Worm (Caenorhabditis elegans) whole organism, L4 larva: ENCODE measurements around the gene C06H5.6.

Experiments used
- ama-1 ChIP-seq: fragments of 150-350 bp; optimal IDR thresholded peaks from 2 replicates; lab custom pipeline; 2014; ENCODE audit warnings: inconsistent platforms, mixed read lengths
- ceh-62 ChIP-seq: sonication (generic microtip); optimal IDR thresholded peaks from 2 replicates; lab custom pipeline; 2017; ENCODE audit warnings: missing biosample characterization, missing genetic modification characterization
- duxl-1 ChIP-seq: sonication (generic microtip); optimal IDR thresholded peaks from 2 replicates; lab custom pipeline; 2016; ENCODE audit warnings: mild to moderate bottlenecking, missing genetic modification characterization, moderate library complexity, missing compliant biosample characterization; ENCODE audit not compliant: poor library complexity
- lim-7 ChIP-seq: fragments of 200-800 bp; sonication (Bioruptor generic); IDR thresholded peaks from 2 replicates; pipeline ENCODE4 v1.3.6; 2022; ENCODE audit warnings: missing genetic modification characterization, missing compliant biosample characterization
- lin-15B ChIP-seq: fragments of 150-350 bp; sonication (generic microtip); optimal IDR thresholded peaks from 3 replicates; lab custom pipeline; 2014; ENCODE audit warnings: missing biosample characterization, missing genetic modification characterization
- nhr-102 ChIP-seq: sonication (generic microtip); optimal IDR thresholded peaks from 2 replicates; lab custom pipeline; 2016; ENCODE audit warnings: mild to moderate bottlenecking, missing genetic modification characterization, moderate library complexity, missing compliant biosample characterization
- nhr-237 ChIP-seq: sonication (generic microtip); optimal IDR thresholded peaks from 2 replicates; lab custom pipeline; 2017; ENCODE audit warnings: missing biosample characterization, missing genetic modification characterization
- nhr-28 ChIP-seq: fragments of 150-350 bp; optimal IDR thresholded peaks from 2 replicates; lab custom pipeline; 2014; ENCODE audit warnings: missing biosample characterization, missing genetic modification characterization
- nhr-6 ChIP-seq: fragments of 150-350 bp; optimal IDR thresholded peaks from 2 replicates; lab custom pipeline; 2014; ENCODE audit warnings: missing biosample characterization, missing genetic modification characterization
- pqm-1 ChIP-seq: sonication (generic microtip); optimal IDR thresholded peaks from 2 replicates; lab custom pipeline; 2017; ENCODE audit warnings: missing biosample characterization, missing genetic modification characterization

ce11 chrV:17870569-17870968 is 18.2 kb downstream of the C06H5.6 start, which contains the start of gene csn-1:
- TF ChIP-seq duxl-1 (tag; lab: Kevin White, UChicago): no peak
- TF ChIP-seq nhr-28 (tag; lab: Kevin White, UChicago): no peak
- TF ChIP-seq lin-15B: no peak
- no peak for TF ChIP-seq nhr-6 (tag; lab: Kevin White, UChicago)
- no peak for TF ChIP-seq nhr-102 (tag; lab: Kevin White, UChicago)
- no peak for TF ChIP-seq nhr-237 (tag; lab: Kevin White, UChicago)
- no peak for TF ChIP-seq pqm-1 (tag; lab: Kevin White, UChicago)
- no peak for TF ChIP-seq lim-7 (GFP tag; lab: Robert Waterston, UW)
- TF ChIP-seq ceh-62 (tag; lab: Kevin White, UChicago): no peak
- no peak for TF ChIP-seq ama-1 (lab: Kevin White, UChicago)
